Worm (Caenorhabditis elegans): Measurements from ENCODE around the gene R02E4.3.

The R02E4.3 gene

DNA sequence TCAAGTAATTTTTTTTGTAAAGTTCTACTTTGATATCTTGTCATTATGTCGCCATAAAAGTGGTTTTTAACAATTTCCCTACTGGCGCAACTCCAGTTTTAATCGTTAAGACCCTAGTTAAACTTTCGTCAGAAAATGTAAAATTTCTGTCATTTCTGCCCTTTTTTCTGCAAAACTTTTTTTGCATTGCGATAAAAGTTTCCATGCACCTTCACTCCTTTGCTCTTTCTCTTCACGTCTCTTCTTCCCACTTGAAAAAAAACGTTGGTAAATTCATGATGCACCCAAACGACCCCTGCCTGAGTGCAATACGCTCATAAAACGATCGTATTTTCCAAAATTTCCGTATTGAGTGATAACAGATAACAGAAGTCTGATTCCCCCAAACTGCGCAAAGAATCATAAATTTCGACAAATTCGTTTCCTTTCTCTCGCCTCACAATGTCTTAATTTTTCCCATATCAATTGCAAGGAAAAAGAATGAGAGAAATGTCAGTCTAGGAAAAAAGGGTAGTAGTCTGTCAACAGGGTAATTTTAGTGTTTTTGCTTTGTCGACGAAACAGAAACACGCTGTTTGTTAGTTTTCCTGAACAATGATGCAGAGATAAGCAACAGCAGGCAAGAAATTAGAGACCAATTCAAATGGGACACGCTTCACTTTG is 39.0 kb upstream of the R02E4.3 start:
- TF ChIP-seq bed-3 (GFP tag; optimal IDR thresholded peaks at IDR 0.05) (no peak), zip-8 (tag; optimal IDR thresholded peaks at IDR 0.05) (no peak), ztf-11 (tag; optimal IDR thresholded peaks at IDR 0.05) (no peak), mls-2 (tag; optimal IDR thresholded peaks at IDR 0.05) (no peak), unc-62 (GFP tag; optimal IDR thresholded peaks at IDR 0.05) (no peak), pha-4 (tag; optimal IDR thresholded peaks at IDR 0.05) (no peak), ham-2 (GFP tag; optimal IDR thresholded peaks at IDR 0.05) (no peak), nhr-28 (tag; optimal IDR thresholded peaks at IDR 0.05) (no peak), ces-1 (GFP tag; optimal IDR thresholded peaks at IDR 0.05) (no peak), snpc-4 (tag; optimal IDR thresholded peaks at IDR 0.05) (no peak), unc-120 (tag; optimal IDR thresholded peaks at IDR 0.05; ENCODE audit: poor library complexity, severe bottlenecking) (no peak), ceh-43 (GFP tag; optimal IDR thresholded peaks at IDR 0.05) (no peak), blmp-1 (tag; optimal IDR thresholded peaks at IDR 0.05) (no peak)

DNA sequence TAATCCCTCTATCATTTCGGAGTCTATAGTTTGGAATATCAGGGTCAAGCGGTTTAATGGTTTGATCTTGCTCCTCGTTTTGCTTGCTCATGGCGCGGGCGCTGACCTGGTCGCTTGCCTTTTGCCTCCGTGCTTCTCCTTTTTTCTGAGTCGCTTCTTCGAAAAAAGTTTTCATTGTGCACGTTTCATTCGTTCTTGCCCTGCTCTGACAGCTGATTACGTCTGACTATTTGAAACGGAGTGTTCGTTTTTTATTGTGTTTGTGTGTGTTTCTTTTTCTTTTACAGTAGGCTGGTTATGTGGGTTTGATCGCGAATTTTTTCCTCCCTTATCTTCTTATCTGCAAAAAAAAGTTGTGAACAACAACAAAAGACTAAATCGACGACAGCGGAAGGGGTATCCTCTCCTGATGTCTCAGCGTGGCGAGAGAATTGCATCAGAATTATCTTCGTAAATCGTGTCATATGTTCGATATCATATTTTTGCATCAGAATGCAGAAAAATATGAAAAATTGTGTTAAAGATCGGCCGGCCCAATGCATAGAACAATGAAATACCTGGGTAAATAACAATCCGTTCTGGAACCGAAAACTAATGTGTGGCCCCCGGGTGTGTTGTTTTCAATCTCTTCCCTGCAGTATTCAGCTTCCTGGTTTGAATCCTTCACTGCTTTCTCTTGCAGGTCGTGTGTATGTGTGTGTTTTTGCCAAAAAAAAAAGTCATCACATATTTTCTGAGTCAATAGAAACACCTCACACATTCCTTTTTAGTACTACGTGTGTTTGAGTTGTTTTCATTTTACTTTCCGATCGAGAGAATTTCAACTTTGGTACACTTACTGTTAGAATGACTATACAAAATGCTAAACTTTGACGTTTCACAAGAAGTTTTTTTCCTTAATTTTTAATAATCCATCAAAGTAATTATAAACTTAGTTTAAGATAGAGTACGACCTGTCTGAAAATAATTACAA is 38.0 kb upstream of the R02E4.3 start, which contains the start of gene ZK470.4:
Gene ZK470.4 (minus strand): TSS at position 175 of the 973 bp plus-strand sequence.
- TF ChIP-seq lsy-2 (tag; optimal IDR thresholded peaks at IDR 0.05): no peak
- no peak for TF ChIP-seq mls-2 (tag; optimal IDR thresholded peaks at IDR 0.05)
- no peak for TF ChIP-seq drap-1 (GFP tag; optimal IDR thresholded peaks at IDR 0.05)
- no peak for TF ChIP-seq mab-5 (tag; optimal IDR thresholded peaks at IDR 0.05)
- no peak for TF ChIP-seq nhr-76 (tag; optimal IDR thresholded peaks at IDR 0.05)
- TF ChIP-seq zip-8 (tag; optimal IDR thresholded peaks at IDR 0.05): no peak
- TF ChIP-seq unc-39 (tag; optimal IDR thresholded peaks at IDR 0.05): no peak
- TF ChIP-seq nhr-2 (tag; optimal IDR thresholded peaks at IDR 0.05): no peak
- no peak for TF ChIP-seq nhr-237 (tag; optimal IDR thresholded peaks at IDR 0.05)
- TF ChIP-seq nhr-12 (tag; optimal IDR thresholded peaks at IDR 0.05): no peak
- no peak for TF ChIP-seq elt-3 (tag; optimal IDR thresholded peaks at IDR 0.05)
- no peak for TF ChIP-seq ham-2 (GFP tag; optimal IDR thresholded peaks at IDR 0.05)
- no peak for TF ChIP-seq flh-1 (GFP tag; optimal IDR thresholded peaks at IDR 0.05)
- no peak for TF ChIP-seq M03D4.4 (tag; optimal IDR thresholded peaks at IDR 0.05)
- TF ChIP-seq ceh-83 (GFP tag; optimal IDR thresholded peaks at IDR 0.05): no peak
- TF ChIP-seq ceh-39 (tag; optimal IDR thresholded peaks at IDR 0.05): no peak
- no peak for TF ChIP-seq mep-1 (tag; optimal IDR thresholded peaks at IDR 0.05)
- no peak for TF ChIP-seq ces-1 (GFP tag; optimal IDR thresholded peaks at IDR 0.05)
- no peak for TF ChIP-seq unc-120 (tag; optimal IDR thresholded peaks at IDR 0.05; ENCODE audit: poor library complexity, severe bottlenecking)

- no peak for TF ChIP-seq lin-32 (GFP tag; optimal IDR thresholded peaks at IDR 0.05)
- TF ChIP-seq elt-1 (tag; optimal IDR thresholded peaks at IDR 0.05; ENCODE audit: borderline replicate concordance, insufficient read depth): peak; percentile 23
- TF ChIP-seq unc-120 (tag; optimal IDR thresholded peaks at IDR 0.05; ENCODE audit: poor library complexity, severe bottlenecking): no peak
- TF ChIP-seq M03D4.4 (tag; optimal IDR thresholded peaks at IDR 0.05): no peak
- TF ChIP-seq nhr-2 (tag; optimal IDR thresholded peaks at IDR 0.05): no peak
- no peak for TF ChIP-seq sptf-1 (tag; optimal IDR thresholded peaks at IDR 0.05)
- no peak for TF ChIP-seq nhr-12 (tag; optimal IDR thresholded peaks at IDR 0.05)
- peak; percentile 68 for TF ChIP-seq zip-8 (tag; optimal IDR thresholded peaks at IDR 0.05)
Measured at ce11 chrX:4138413-4139193, 36.7 kb upstream of the R02E4.3 start.
